Fruit fly (Drosophila melanogaster): ENCODE measurements around the gene VhaAC39-2.

VhaAC39-2 gene

dm6 chr3R:23157664-23158151, 1.4 kb downstream of the VhaAC39-2 start, which contains the start of gene unk (continued):
- TF ChIP-seq pnt (GFP tag; optimal IDR thresholded peaks at IDR 0.05) = no peak
- TF ChIP-seq CG17912 (GFP tag; optimal IDR thresholded peaks at IDR 0.05) = no peak
- no peak for TF ChIP-seq CG13775 (GFP tag; optimal IDR thresholded peaks at IDR 0.05)
- TF ChIP-seq CG4360 (GFP tag; IDR thresholded peaks at IDR 0.05) = no peak
- TF ChIP-seq CG17829 (tag; optimal IDR thresholded peaks at IDR 0.05) = peak; percentile 71
- no peak for TF ChIP-seq lola (GFP tag; optimal IDR thresholded peaks at IDR 0.05)
- peak; percentile 29 for TF ChIP-seq CG10267 (tag; optimal IDR thresholded peaks at IDR 0.05)
- TF ChIP-seq CG4617 (GFP tag; optimal IDR thresholded peaks at IDR 0.05; ENCODE audit: borderline replicate concordance) = peak; percentile 27
- peak; percentile 35 for TF ChIP-seq HmgD (GFP tag; optimal IDR thresholded peaks at IDR 0.05)
- TF ChIP-seq CHES-1-like (GFP tag; optimal IDR thresholded peaks at IDR 0.05) = peak; percentile 48
- no peak for TF ChIP-seq CG6854 (GFP tag; optimal IDR thresholded peaks at IDR 0.05)
- TF ChIP-seq so (GFP tag; IDR thresholded peaks at IDR 0.05) = peak; percentile 33; the same call in 1 of the 3 replicates
- TF ChIP-seq gem (tag; optimal IDR thresholded peaks at IDR 0.05) = no peak
- TF ChIP-seq CrebB (tag; optimal IDR thresholded peaks at IDR 0.05) = peak; percentile 5
- TF ChIP-seq B-H2 (GFP tag; optimal IDR thresholded peaks at IDR 0.05) = peak; percentile 29
- peak; percentile 51 for TF ChIP-seq CoRest (tag; optimal IDR thresholded peaks at IDR 0.05)
- TF ChIP-seq CG3065 (GFP tag; optimal IDR thresholded peaks at IDR 0.05) = no peak
- no peak for TF ChIP-seq slp2 (GFP tag; optimal IDR thresholded peaks at IDR 0.05)
- no peak for TF ChIP-seq gcm (GFP tag; optimal IDR thresholded peaks at IDR 0.05)
- TF ChIP-seq nerfin-1 (tag; optimal IDR thresholded peaks at IDR 0.05) = no peak
- no peak; the same call in 2 of the 3 replicates for TF ChIP-seq CG17361 (GFP tag; IDR thresholded peaks at IDR 0.05)
- no peak for TF ChIP-seq CG15479 (GFP tag; optimal IDR thresholded peaks at IDR 0.05)
- no peak for TF ChIP-seq dysf (GFP tag; IDR thresholded peaks at IDR 0.05)
- TF ChIP-seq gcm2 (GFP tag; optimal IDR thresholded peaks at IDR 0.05) = no peak
- no peak for TF ChIP-seq CG12299 (tag; optimal IDR thresholded peaks at IDR 0.05)
- no peak for TF ChIP-seq Nf-YA (GFP tag; IDR thresholded peaks at IDR 0.05)
- TF ChIP-seq Hr51 (GFP tag; optimal IDR thresholded peaks at IDR 0.05) = no peak
- TF ChIP-seq sqz (GFP tag; optimal IDR thresholded peaks at IDR 0.05) = no peak
- peak; percentile 98 for TF ChIP-seq Sry-δ (GFP tag; optimal IDR thresholded peaks at IDR 0.05)
- no peak for TF ChIP-seq Ada2b (GFP tag; IDR thresholded peaks at IDR 0.05)
- TF ChIP-seq ind (GFP tag; optimal IDR thresholded peaks at IDR 0.05) = no peak
- TF ChIP-seq kni (GFP tag; optimal IDR thresholded peaks at IDR 0.05) = no peak
- TF ChIP-seq gt (GFP tag; IDR thresholded peaks at IDR 0.05) = no peak
- TF ChIP-seq her (GFP tag; optimal IDR thresholded peaks at IDR 0.05) = no peak
- TF ChIP-seq Bdp1 (GFP tag; optimal IDR thresholded peaks at IDR 0.05) = no peak
- TF ChIP-seq CG7786 (GFP tag; optimal IDR thresholded peaks at IDR 0.05) = no peak
- TF ChIP-seq NC2β (GFP tag; optimal IDR thresholded peaks at IDR 0.05) = peak; percentile 62
- no peak for TF ChIP-seq CG13624 (GFP tag; optimal IDR thresholded peaks at IDR 0.05)
- no peak for TF ChIP-seq CG8290 (GFP tag; optimal IDR thresholded peaks at IDR 0.05)
- TF ChIP-seq CG8290 (tag; optimal IDR thresholded peaks at IDR 0.05) = peak in 1 of 2 experiments; percentile 79
- TF ChIP-seq B-H1 (GFP tag; IDR thresholded peaks at IDR 0.05) = no peak
- TF ChIP-seq NK7.1 (GFP tag; optimal IDR thresholded peaks at IDR 0.05) = no peak
- no peak for TF ChIP-seq unpg (GFP tag; optimal IDR thresholded peaks at IDR 0.05)
- TF ChIP-seq CG2129 (GFP tag; IDR thresholded peaks at IDR 0.05; ENCODE audit: partially characterized antibody) = peak; percentile 94
- TF ChIP-seq Ets65A (GFP tag) = peak; percentile 38
- TF ChIP-seq Atf6 (GFP tag; IDR thresholded peaks at IDR 0.05) = no peak
- TF ChIP-seq kay (GFP tag; optimal IDR thresholded peaks at IDR 0.05) = no peak
- peak; percentile 68 for TF ChIP-seq NFAT (GFP tag; IDR thresholded peaks at IDR 0.05)
- no peak for TF ChIP-seq Oli (tag; optimal IDR thresholded peaks at IDR 0.05)
- no peak for TF ChIP-seq eyg (GFP tag; optimal IDR thresholded peaks at IDR 0.05)
- no peak for TF ChIP-seq nom (GFP tag; optimal IDR thresholded peaks at IDR 0.05)

All from whole organism, embryonic.